Fruit fly (Drosophila melanogaster) whole organism, embryonic: ENCODE measurements around the gene CG6231.
A peak's percentile ranks its signal among the peaks of the same experiment; 100 is the strongest.

Experiments used
- Aef1 ChIP-seq: fragments of 200-800 bp; sonication (Bioruptor generic); IDR thresholded peaks from 3 replicates; pipeline ENCODE4 v1.3.6; 2022; ENCODE audit warnings: missing biosample characterization, missing genetic modification characterization
- CG10654 ChIP-seq: fragments of 200-800 bp; sonication (Bioruptor generic); optimal IDR thresholded peaks from 2 replicates; lab custom pipeline; 2016; ENCODE audit warnings: missing biosample characterization, missing genetic modification characterization
- CG11696 ChIP-seq: fragments of 200-800 bp; sonication (Bioruptor generic); IDR thresholded peaks from 2 replicates; pipeline ENCODE4 v1.3.6; 2022; ENCODE audit warnings: missing biosample characterization, missing genetic modification characterization
- CG12155 ChIP-seq: fragments of 200-800 bp; sonication (Bioruptor generic); optimal IDR thresholded peaks from 3 replicates; lab custom pipeline; 2016; ENCODE audit warnings: missing biosample characterization, missing genetic modification characterization
- CG12219 ChIP-seq: fragments of 200-800 bp; sonication (Bioruptor generic); optimal IDR thresholded peaks from 3 replicates; lab custom pipeline; 2018; ENCODE audit warnings: missing biosample characterization, mild to moderate bottlenecking, missing genetic modification characterization
- CG12299 ChIP-seq: fragments of 200-800 bp; sonication (Bioruptor generic); optimal IDR thresholded peaks from 2 replicates; lab custom pipeline; 2018; ENCODE audit warnings: missing biosample characterization, mild to moderate bottlenecking, missing genetic modification characterization
- CG14965 ChIP-seq: fragments of 200-800 bp; sonication (Bioruptor generic); optimal IDR thresholded peaks from 2 replicates; lab custom pipeline; 2016; ENCODE audit warnings: missing biosample characterization, missing genetic modification characterization, borderline replicate concordance
- CG1529 ChIP-seq: fragments of 200-800 bp; sonication (Bioruptor generic); optimal IDR thresholded peaks from 3 replicates; lab custom pipeline; 2018; ENCODE audit warnings: missing biosample characterization, missing genetic modification characterization
- CG16863 ChIP-seq: fragments of 200-800 bp; sonication (Bioruptor generic); optimal IDR thresholded peaks from 3 replicates; lab custom pipeline; 2016; ENCODE audit warnings: missing biosample characterization, missing genetic modification characterization
- CG2116 ChIP-seq: fragments of 200-800 bp; sonication (Bioruptor generic); optimal IDR thresholded peaks from 3 replicates; lab custom pipeline; 2018; ENCODE audit warnings: missing biosample characterization, mild to moderate bottlenecking, missing genetic modification characterization
- CG30020 ChIP-seq: fragments of 200-800 bp; optimal IDR thresholded peaks from 2 replicates; lab custom pipeline; 2019; ENCODE audit warnings: missing biosample characterization, mild to moderate bottlenecking, missing genetic modification characterization, moderate library complexity
- CG34422 ChIP-seq: fragments of 200-800 bp; sonication (Bioruptor generic); IDR thresholded peaks from 3 replicates; pipeline ENCODE4 v1.3.6; 2022; ENCODE audit warnings: missing biosample characterization, missing genetic modification characterization
- CG3847 ChIP-seq: fragments of 200-800 bp; sonication (Bioruptor generic); IDR thresholded peaks from 2 replicates; pipeline ENCODE4 v1.3.6; 2022; ENCODE audit warnings: missing biosample characterization, missing genetic modification characterization
- CG4282 ChIP-seq: fragments of 200-800 bp; sonication (Bioruptor generic); optimal IDR thresholded peaks from 2 replicates; lab custom pipeline; 2016; ENCODE audit warnings: missing biosample characterization, missing genetic modification characterization
- CG4328 ChIP-seq: fragments of 200-800 bp; sonication (Bioruptor generic); optimal IDR thresholded peaks from 3 replicates; lab custom pipeline; 2017; ENCODE audit warnings: missing biosample characterization, missing genetic modification reagents, missing genetic modification characterization
- CG43689 ChIP-seq: fragments of 200-800 bp; sonication (Bioruptor generic); IDR thresholded peaks from 2 replicates; pipeline ENCODE4 v1.3.6; 2022; ENCODE audit warnings: missing biosample characterization, missing genetic modification characterization
- CG4424 ChIP-seq: fragments of 200-800 bp; sonication (Bioruptor generic); optimal IDR thresholded peaks from 3 replicates; lab custom pipeline; 2016; ENCODE audit warnings: missing biosample characterization, missing genetic modification characterization
- CG4617 ChIP-seq: fragments of 200-800 bp; sonication (Bioruptor generic); optimal IDR thresholded peaks from 3 replicates; lab custom pipeline; 2016; ENCODE audit warnings: missing biosample characterization, missing genetic modification characterization, borderline replicate concordance
- CG4730 ChIP-seq: fragments of 200-800 bp; sonication (Bioruptor generic); IDR thresholded peaks from 2 replicates; pipeline ENCODE4 v1.3.6; 2022; ENCODE audit warnings: missing biosample characterization, missing genetic modification characterization
- CG4820 ChIP-seq: fragments of 200-800 bp; sonication (Bioruptor generic); optimal IDR thresholded peaks from 3 replicates; lab custom pipeline; 2016; ENCODE audit warnings: missing biosample characterization, missing genetic modification characterization
- CG6683 ChIP-seq: fragments of 200-800 bp; sonication (Bioruptor generic); optimal IDR thresholded peaks from 2 replicates; lab custom pipeline; 2017; ENCODE audit warnings: missing biosample characterization, mild to moderate bottlenecking, missing genetic modification characterization, missing genetic modification reagents
- CG6689 ChIP-seq: fragments of 200-800 bp; sonication (Bioruptor generic); IDR thresholded peaks from 2 replicates; pipeline ENCODE4 v1.3.6; 2022; ENCODE audit warnings: missing biosample characterization, missing genetic modification characterization
- CG7271 ChIP-seq: fragments of 200-800 bp; sonication (Bioruptor generic); optimal IDR thresholded peaks from 2 replicates; lab custom pipeline; 2018; ENCODE audit warnings: missing biosample characterization, mild to moderate bottlenecking, missing genetic modification characterization, moderate library complexity
- CG7786 ChIP-seq: fragments of 200-800 bp; sonication (Bioruptor generic); optimal IDR thresholded peaks from 2 replicates; lab custom pipeline; 2016; ENCODE audit warnings: missing biosample characterization, missing genetic modification characterization
- CG8924 ChIP-seq: fragments of 200-800 bp; optimal IDR thresholded peaks from 3 replicates; lab custom pipeline; 2019; ENCODE audit warnings: missing biosample characterization, mild to moderate bottlenecking, missing genetic modification characterization, moderate library complexity
- Dll ChIP-seq: fragments of 200-800 bp; sonication (Bioruptor generic); IDR thresholded peaks from 4 replicates; pipeline ENCODE4 v1.3.6; 2022; ENCODE audit warnings: missing biosample characterization, missing genetic modification characterization; ENCODE audit not compliant: partially characterized antibody
- ERR ChIP-seq: fragments of 200-800 bp; sonication (Bioruptor generic); optimal IDR thresholded peaks from 2 replicates; lab custom pipeline; 2016; ENCODE audit warnings: missing biosample characterization, missing genetic modification characterization
- Ets65A ChIP-seq: fragments of 200-800 bp; sonication (Bioruptor generic); peaks from one replicate; lab custom pipeline; 2016; ENCODE audit warnings: missing biosample characterization, missing genetic modification characterization
- Fer1 ChIP-seq: fragments of 200-800 bp; sonication (Bioruptor generic); optimal IDR thresholded peaks from 2 replicates; lab custom pipeline; 2017; ENCODE audit warnings: missing biosample characterization, mild to moderate bottlenecking, missing genetic modification characterization
- HLHmδ ChIP-seq: fragments of 200-800 bp; sonication (Bioruptor generic); optimal IDR thresholded peaks from 2 replicates; lab custom pipeline; 2018; ENCODE audit warnings: missing biosample characterization, mild to moderate bottlenecking, missing genetic modification characterization, moderate library complexity
- HmgZ ChIP-seq: fragments of 200-800 bp; sonication (Bioruptor generic); optimal IDR thresholded peaks from 2 replicates; lab custom pipeline; 2018; ENCODE audit warnings: missing biosample characterization, mild to moderate bottlenecking, missing genetic modification characterization
- Hmr ChIP-seq: fragments of 200-800 bp; sonication (Bioruptor generic); optimal IDR thresholded peaks from 3 replicates; lab custom pipeline; 2017; ENCODE audit warnings: mild to moderate bottlenecking, missing biosample characterization, missing genetic modification reagents, missing genetic modification characterization
- MTF-1 ChIP-seq: fragments of 200-800 bp; sonication (Bioruptor generic); optimal IDR thresholded peaks from 2 replicates; lab custom pipeline; 2018; ENCODE audit warnings: missing biosample characterization, mild to moderate bottlenecking, missing genetic modification characterization, borderline replicate concordance
- Med ChIP-seq: fragments of 200-800 bp; sonication (Bioruptor generic); peaks from one replicate; lab custom pipeline; 2016; ENCODE audit warnings: missing biosample characterization, missing genetic modification characterization, mild to moderate bottlenecking, inconsistent platforms, moderate library complexity
- Nf-YB ChIP-seq: fragments of 200-800 bp; sonication (Bioruptor generic); optimal IDR thresholded peaks from 3 replicates; lab custom pipeline; 2019; ENCODE audit warnings: missing biosample characterization, mild to moderate bottlenecking, missing genetic modification characterization, moderate library complexity
- Nf-YC ChIP-seq: fragments of 200-800 bp; optimal IDR thresholded peaks from 3 replicates; lab custom pipeline; 2019; ENCODE audit warnings: missing biosample characterization, mild to moderate bottlenecking, missing genetic modification characterization, moderate library complexity
- Ravus ChIP-seq: fragments of 200-800 bp; sonication (Bioruptor generic); IDR thresholded peaks from 2 replicates; pipeline ENCODE4 v1.3.6; 2022; ENCODE audit warnings: missing biosample characterization, missing genetic modification characterization
- Rfx ChIP-seq: fragments of 200-800 bp; sonication (Bioruptor generic); IDR thresholded peaks from 2 replicates; pipeline ENCODE4 v1.3.6; 2022; ENCODE audit warnings: missing biosample characterization, missing genetic modification characterization
- Scr ChIP-seq: fragments of 200-800 bp; sonication (Bioruptor generic); IDR thresholded peaks from 2 replicates; pipeline ENCODE4 v1.3.6; 2022; ENCODE audit warnings: missing biosample characterization, missing genetic modification characterization; ENCODE audit not compliant: partially characterized antibody
- corto ChIP-seq: fragments of 200-800 bp; sonication (Bioruptor generic); optimal IDR thresholded peaks from 2 replicates; lab custom pipeline; 2016; ENCODE audit warnings: missing biosample characterization, mild to moderate bottlenecking, missing genetic modification characterization, moderate library complexity
- fd96Cb ChIP-seq: fragments of 200-800 bp; sonication (Bioruptor generic); optimal IDR thresholded peaks from 2 replicates; lab custom pipeline; 2018; ENCODE audit warnings: missing biosample characterization, mild to moderate bottlenecking, missing genetic modification characterization, moderate library complexity
- grn ChIP-seq: fragments of 200-800 bp; sonication (Bioruptor generic); optimal IDR thresholded peaks from 3 replicates; lab custom pipeline; 2017; ENCODE audit warnings: missing biosample characterization, missing genetic modification characterization
- her ChIP-seq: fragments of 200-800 bp; sonication (Bioruptor generic); optimal IDR thresholded peaks from 2 replicates; lab custom pipeline; 2016; ENCODE audit warnings: missing biosample characterization, missing genetic modification characterization
- luna ChIP-seq: fragments of 200-800 bp; sonication (Bioruptor generic); optimal IDR thresholded peaks from 2 replicates; lab custom pipeline; 2016; ENCODE audit warnings: missing biosample characterization, missing genetic modification characterization
- nerfin-1 ChIP-seq: fragments of 200-800 bp; sonication (Bioruptor generic); optimal IDR thresholded peaks from 3 replicates; lab custom pipeline; 2019; ENCODE audit warnings: missing biosample characterization, mild to moderate bottlenecking, missing genetic modification characterization, moderate library complexity
- pzg ChIP-seq: fragments of 200-800 bp; sonication (Bioruptor generic); optimal IDR thresholded peaks from 3 replicates; lab custom pipeline; 2018; ENCODE audit warnings: missing biosample characterization, mild to moderate bottlenecking, missing genetic modification characterization, moderate library complexity
- salm ChIP-seq: fragments of 200-800 bp; sonication (Bioruptor generic); optimal IDR thresholded peaks from 2 replicates; lab custom pipeline; 2018; ENCODE audit warnings: missing biosample characterization, mild to moderate bottlenecking, missing genetic modification characterization
- scrt ChIP-seq: fragments of 200-800 bp; sonication (Bioruptor generic); optimal IDR thresholded peaks from 2 replicates; lab custom pipeline; 2018; ENCODE audit warnings: missing biosample characterization, mild to moderate bottlenecking, missing genetic modification characterization, moderate library complexity
- stwl ChIP-seq: fragments of 200-800 bp; sonication (Bioruptor generic); optimal IDR thresholded peaks from 3 replicates; lab custom pipeline; 2018; ENCODE audit warnings: missing biosample characterization, mild to moderate bottlenecking, missing genetic modification characterization, moderate library complexity

Gene CG6231

DNA sequence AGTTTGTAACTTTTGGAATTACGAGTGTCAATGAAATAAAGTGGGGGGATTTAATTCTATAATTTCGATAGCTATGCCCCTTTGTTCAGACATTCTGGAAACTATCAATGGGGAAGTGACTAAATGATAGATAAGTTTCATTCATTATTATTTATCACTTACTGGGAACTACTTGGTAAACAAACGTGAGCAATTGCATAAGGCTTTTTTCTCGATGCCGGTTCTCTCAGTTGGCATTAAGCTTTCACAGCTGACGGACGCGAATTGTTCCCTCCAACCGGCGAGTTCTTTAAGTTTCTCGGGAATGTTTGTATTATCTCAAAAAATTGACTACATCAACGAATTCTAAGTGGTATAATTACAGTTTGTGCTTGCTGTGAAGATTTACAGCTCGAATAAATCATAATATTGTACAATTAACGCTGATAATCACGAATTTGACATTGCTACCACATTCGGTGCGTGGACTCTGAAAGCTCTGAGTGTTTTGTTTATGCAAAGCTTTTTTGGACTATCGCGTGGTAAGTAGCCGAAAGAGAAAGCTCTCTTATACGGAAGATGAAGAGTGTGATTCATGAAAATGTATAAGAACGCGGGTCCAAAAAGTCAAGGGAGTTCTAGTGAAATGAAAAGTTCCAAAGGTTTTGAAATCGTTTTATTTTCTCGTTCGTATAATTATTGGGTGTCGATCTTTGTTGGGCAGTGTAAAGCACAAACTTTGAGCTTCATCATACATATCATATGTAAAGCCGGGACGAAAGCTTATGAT lies 38.9 kb upstream of the CG6231 start, which contains the start of gene Naam (continued):
- TF ChIP-seq ERR (GFP tag; lab: Kevin White, UChicago) = peak; percentile 78
- no peak for TF ChIP-seq CG30020
- peak; percentile 30 for TF ChIP-seq CG1529 (GFP tag; lab: Kevin White, UChicago)
- peak; percentile 80 for TF ChIP-seq scrt
- TF ChIP-seq CG4617 (GFP tag; lab: Kevin White, UChicago) = peak; percentile 52
- TF ChIP-seq CG12299 (tag; lab: Kevin White, UChicago) = peak; percentile 22
- TF ChIP-seq pzg (GFP tag; lab: Kevin White, UChicago) = peak; percentile 21
- peak; percentile 86 for TF ChIP-seq Fer1 (GFP tag; lab: Kevin White, UChicago)
- peak; percentile 74 for TF ChIP-seq CG16863 (GFP tag; lab: Kevin White, UChicago)
- TF ChIP-seq CG8924 (tag; lab: Kevin White, UChicago) = peak; percentile 73
- peak; percentile 67 for TF ChIP-seq CG3847 (GFP tag; lab: Robert Waterston, UW)
- peak; percentile 25 for TF ChIP-seq luna
- no peak for TF ChIP-seq HLHmδ (GFP tag; lab: Kevin White, UChicago)
- peak; percentile 91 for TF ChIP-seq Hmr (GFP tag; lab: Kevin White, UChicago)
- peak; percentile 95 for TF ChIP-seq Ets65A (GFP tag; lab: Kevin White, UChicago)
- no peak for TF ChIP-seq stwl (tag; lab: Kevin White, UChicago)
- peak; percentile 54 for TF ChIP-seq CG10654 (GFP tag; lab: Kevin White, UChicago)
- no peak for TF ChIP-seq CG43689 (GFP tag; lab: Robert Waterston, UW)
- peak; percentile 40 for TF ChIP-seq MTF-1 (GFP tag; lab: Kevin White, UChicago)
- TF ChIP-seq Scr (GFP tag; lab: Robert Waterston, UW) = no peak; the same call in 1 of the 2 replicates
- peak; percentile 69 for TF ChIP-seq CG6689 (GFP tag; lab: Robert Waterston, UW)
- no peak for TF ChIP-seq Nf-YC (tag; lab: Kevin White, UChicago)
- peak; percentile 23 for TF ChIP-seq corto (GFP tag; lab: Kevin White, UChicago)
- peak; percentile 55 for TF ChIP-seq CG4820 (GFP tag; lab: Kevin White, UChicago)
- peak; percentile 69; the same call in 2 of the 3 replicates for TF ChIP-seq CG34422 (GFP tag; lab: Robert Waterston, UW)
- TF ChIP-seq Dll (GFP tag; lab: Robert Waterston, UW) = no peak
- peak; percentile 41 for TF ChIP-seq CG2116
- peak; percentile 69 for TF ChIP-seq CG4282 (GFP tag; lab: Kevin White, UChicago)
- TF ChIP-seq nerfin-1 = peak; percentile 50
- TF ChIP-seq CG7271 (tag; lab: Kevin White, UChicago) = no peak
- peak; percentile 71 for TF ChIP-seq CG12155
- peak; percentile 64 for TF ChIP-seq CG6683 (GFP tag; lab: Kevin White, UChicago)
- peak; percentile 66 for TF ChIP-seq CG12219 (GFP tag; lab: Kevin White, UChicago)
- peak; percentile 51 for TF ChIP-seq Nf-YB (GFP tag; lab: Kevin White, UChicago)
- peak; percentile 56 for TF ChIP-seq Aef1
- peak; percentile 65 for TF ChIP-seq HmgZ (tag; lab: Kevin White, UChicago)
- TF ChIP-seq CG4730 (GFP tag; lab: Robert Waterston, UW) = 0 out of 2 replicates have a peak, but pooled peaks have one; percentile 33
- TF ChIP-seq Rfx (GFP tag; lab: Robert Waterston, UW) = peak; percentile 90
- peak; percentile 70; the same call in 1 of the 2 replicates for TF ChIP-seq CG11696 (GFP tag; lab: Robert Waterston, UW)
- peak; percentile 43 for TF ChIP-seq grn (GFP tag; lab: Kevin White, UChicago)
- TF ChIP-seq CG14965 (GFP tag; lab: Kevin White, UChicago) = peak; percentile 8
- TF ChIP-seq Ravus (GFP tag; lab: Robert Waterston, UW) = peak; percentile 8; the same call in 1 of the 2 replicates
- TF ChIP-seq CG7786 (GFP tag; lab: Kevin White, UChicago) = peak; percentile 85
- TF ChIP-seq Med (GFP tag; lab: Kevin White, UChicago) = peak; percentile 98
- TF ChIP-seq fd96Cb (tag; lab: Kevin White, UChicago) = peak; percentile 53
- TF ChIP-seq CG4424 = peak; percentile 69
- peak; percentile 88 for TF ChIP-seq her (GFP tag; lab: Kevin White, UChicago)
- TF ChIP-seq salm (tag; lab: Kevin White, UChicago) = peak; percentile 67
- TF ChIP-seq CG4328 (GFP tag; lab: Kevin White, UChicago) = peak; percentile 39
